Worm (Caenorhabditis elegans) whole organism, L2 larva: ENCODE measurements around the gene chil-18.

Experiments
- C34F6.9 ChIP-seq: fragments of 150-350 bp; optimal IDR thresholded peaks from 2 replicates; lab custom pipeline; 2014; ENCODE audit warnings: missing biosample characterization, missing genetic modification characterization
- F13H6.1 ChIP-seq: sonication (generic microtip); optimal IDR thresholded peaks from 2 replicates; lab custom pipeline; 2016; ENCODE audit warnings: missing genetic modification characterization, missing compliant biosample characterization
- R02D3.7 ChIP-seq: fragments of 150-350 bp; optimal IDR thresholded peaks from 2 replicates; lab custom pipeline; 2014; ENCODE audit warnings: missing biosample characterization, missing genetic modification characterization
- Y55F3AM.14 ChIP-seq: fragments of 200-800 bp; sonication (Bioruptor generic); optimal IDR thresholded peaks from 2 replicates; lab custom pipeline; 2018; ENCODE audit warnings: mild to moderate bottlenecking, missing genetic modification characterization, missing compliant biosample characterization
- ZK546.5 ChIP-seq: sonication (generic microtip); optimal IDR thresholded peaks from 2 replicates; lab custom pipeline; 2017; ENCODE audit warnings: missing biosample characterization, missing genetic modification characterization
- aly-2 ChIP-seq: fragments of 150-350 bp; optimal IDR thresholded peaks from 2 replicates; lab custom pipeline; 2014; ENCODE audit warnings: missing biosample characterization, missing genetic modification characterization
- blmp-1 ChIP-seq: sonication (generic microtip); optimal IDR thresholded peaks from 2 replicates; lab custom pipeline; 2017; ENCODE audit warnings: missing genetic modification characterization, mild to moderate bottlenecking, missing compliant biosample characterization, antibody characterized with exemption, moderate library complexity; ENCODE audit not compliant: insufficient read depth
- ceh-82 ChIP-seq: fragments of 150-350 bp; optimal IDR thresholded peaks from 2 replicates; lab custom pipeline; 2014; ENCODE audit warnings: missing biosample characterization, missing genetic modification characterization
- crh-2 ChIP-seq: sonication (generic microtip); optimal IDR thresholded peaks from 2 replicates; lab custom pipeline; 2017; ENCODE audit warnings: missing biosample characterization, missing genetic modification characterization
- dmd-4 ChIP-seq: sonication (generic microtip); optimal IDR thresholded peaks from 2 replicates; lab custom pipeline; 2017; ENCODE audit warnings: missing biosample characterization, missing genetic modification characterization
- egl-27 ChIP-seq: sonication (generic microtip); optimal IDR thresholded peaks from 3 replicates; lab custom pipeline; 2017; ENCODE audit warnings: missing biosample characterization, missing genetic modification reagents, missing genetic modification characterization
- elt-3 ChIP-seq: sonication (generic microtip); optimal IDR thresholded peaks from 2 replicates; lab custom pipeline; 2017; ENCODE audit warnings: missing biosample characterization, missing genetic modification characterization
- fos-1 ChIP-seq: fragments of 150-350 bp; optimal IDR thresholded peaks from 2 replicates; lab custom pipeline; 2014; ENCODE audit warnings: missing biosample characterization, missing genetic modification characterization
- gmeb-1 ChIP-seq: fragments of 150-350 bp; optimal IDR thresholded peaks from 2 replicates; lab custom pipeline; 2014; ENCODE audit warnings: missing biosample characterization, missing genetic modification characterization
- lin-11 ChIP-seq: fragments of 150-350 bp; sonication (generic microtip); optimal IDR thresholded peaks from 2 replicates; lab custom pipeline; 2014; ENCODE audit warnings: missing biosample characterization, missing genetic modification characterization, inconsistent platforms, mixed read lengths
- lsy-2 ChIP-seq, 2 experiments: fragments of 150-350 bp in 1 of 2; sonication (generic microtip) in 1 of 2; optimal IDR thresholded peaks; 2 replicates each; lab custom pipeline; 2014 to 2017; ENCODE audit warnings: missing biosample characterization in 2 of 2, missing genetic modification characterization in 2 of 2
- mab-5 ChIP-seq: fragments of 150-350 bp; optimal IDR thresholded peaks from 2 replicates; lab custom pipeline; 2014; ENCODE audit warnings: missing biosample characterization, missing genetic modification characterization
- mdl-1 ChIP-seq, 2 experiments: fragments of 150-350 bp in 1 of 2; sonication (generic microtip) in 1 of 2; optimal IDR thresholded peaks; 2 replicates each; lab custom pipeline; 2017; ENCODE audit warnings: missing biosample characterization in 2 of 2, missing genetic modification characterization in 2 of 2
- nhr-10 ChIP-seq: sonication (generic microtip); optimal IDR thresholded peaks from 2 replicates; lab custom pipeline; 2017; ENCODE audit warnings: missing biosample characterization, missing genetic modification characterization
- nhr-11 ChIP-seq: fragments of 150-350 bp; optimal IDR thresholded peaks from 2 replicates; lab custom pipeline; 2014; ENCODE audit warnings: missing biosample characterization, missing genetic modification characterization
- nhr-12 ChIP-seq: fragments of 150-350 bp; optimal IDR thresholded peaks from 2 replicates; lab custom pipeline; 2014; ENCODE audit warnings: missing biosample characterization, missing genetic modification characterization
- nhr-129 ChIP-seq: fragments of 150-350 bp; optimal IDR thresholded peaks from 2 replicates; lab custom pipeline; 2014; ENCODE audit warnings: missing biosample characterization, missing genetic modification characterization
- nhr-21 ChIP-seq: fragments of 150-350 bp; optimal IDR thresholded peaks from 2 replicates; lab custom pipeline; 2014; ENCODE audit warnings: missing biosample characterization, missing genetic modification characterization
- nhr-23 ChIP-seq: fragments of 150-350 bp; optimal IDR thresholded peaks from 2 replicates; lab custom pipeline; 2014; ENCODE audit warnings: missing biosample characterization, missing genetic modification reagents, missing genetic modification characterization
- nhr-237 ChIP-seq: fragments of 150-350 bp; optimal IDR thresholded peaks from 2 replicates; lab custom pipeline; 2014; ENCODE audit warnings: missing biosample characterization, missing genetic modification characterization
- nhr-25 ChIP-seq: fragments of 150-350 bp; sonication (generic microtip); optimal IDR thresholded peaks from 3 replicates; lab custom pipeline; 2014; ENCODE audit warnings: missing biosample characterization, missing genetic modification characterization
- nhr-77 ChIP-seq: fragments of 150-350 bp; optimal IDR thresholded peaks from 2 replicates; lab custom pipeline; 2014; ENCODE audit warnings: missing biosample characterization, missing genetic modification characterization
- sma-3 ChIP-seq: sonication (generic microtip); optimal IDR thresholded peaks from 2 replicates; lab custom pipeline; 2016; ENCODE audit warnings: missing genetic modification reagents, missing genetic modification characterization, missing compliant biosample characterization
- sma-9 ChIP-seq, 2 experiments: fragments of 150-350 bp in 1 of 2; sonication (generic microtip) in 1 of 2; optimal IDR thresholded peaks; 2 replicates each; lab custom pipeline; 2014 to 2016; ENCODE audit warnings: missing genetic modification characterization in 2 of 2, mild to moderate bottlenecking in 1 of 2, missing biosample characterization in 1 of 2, missing compliant biosample characterization in 1 of 2, missing genetic modification reagents in 1 of 2, moderate library complexity in 1 of 2
- snpc-4 ChIP-seq: fragments of 150-350 bp; optimal IDR thresholded peaks from 2 replicates; lab custom pipeline; 2014; ENCODE audit warnings: missing biosample characterization, missing genetic modification characterization
- unc-39 ChIP-seq: fragments of 150-350 bp; optimal IDR thresholded peaks from 2 replicates; lab custom pipeline; 2014; ENCODE audit warnings: missing biosample characterization, missing genetic modification characterization
- unc-55 ChIP-seq: fragments of 150-350 bp; sonication (generic microtip); optimal IDR thresholded peaks from 3 replicates; lab custom pipeline; 2014; ENCODE audit warnings: missing biosample characterization, missing genetic modification reagents, missing genetic modification characterization
- zag-1 ChIP-seq: fragments of 150-350 bp; optimal IDR thresholded peaks from 2 replicates; lab custom pipeline; 2014; ENCODE audit warnings: missing biosample characterization, missing genetic modification characterization
- ztf-1 ChIP-seq: fragments of 200-800 bp; sonication (Bioruptor generic); conservative IDR thresholded peaks from 2 replicates; pipeline ENCODE4 v1.3.6; 2022; ENCODE audit warnings: missing genetic modification characterization, missing compliant biosample characterization
- ztf-11 ChIP-seq: sonication (generic microtip); optimal IDR thresholded peaks from 2 replicates; lab custom pipeline; 2017; ENCODE audit warnings: missing biosample characterization, missing genetic modification characterization
- ztf-4 ChIP-seq: fragments of 150-350 bp; optimal IDR thresholded peaks from 2 replicates; lab custom pipeline; 2014; ENCODE audit warnings: missing biosample characterization, missing genetic modification characterization

The chil-18 gene

ce11 chrII:9487337-9487950 lies 39.4 kb downstream of the chil-18 start, which contains the start of gene T19H5.4:
Gene T19H5.4 (minus strand): TSS chrII:9487387.
- TF ChIP-seq crh-2 (tag; lab: Kevin White, UChicago) (no peak), sma-3 (GFP tag; lab: Kevin White, UChicago) (peak; percentile 61), nhr-129 (tag; lab: Kevin White, UChicago) (peak; percentile 18), ztf-4 (tag; lab: Kevin White, UChicago) (peak; percentile 24), ztf-1 (GFP tag; lab: Robert Waterston, UW) (no peak), C34F6.9 (peak; percentile 2), lsy-2 (tag; optimal IDR thresholded peaks at IDR 0.05; lab: Kevin White, UChicago) (peak in 1 of 2 experiments; percentile 30), F13H6.1 (tag; lab: Kevin White, UChicago) (peak; percentile 54), Y55F3AM.14 (GFP tag; lab: Kevin White, UChicago) (peak; percentile 6), blmp-1 (tag; lab: Kevin White, UChicago) (peak; percentile 53), fos-1 (tag; lab: Kevin White, UChicago) (peak; percentile 64), ZK546.5 (tag; lab: Kevin White, UChicago) (no peak), mdl-1 (tag; optimal IDR thresholded peaks at IDR 0.05; lab: Kevin White, UChicago) (peak; percentile 56 to 59), lin-11 (tag; lab: Kevin White, UChicago) (peak; percentile 29), sma-9 (GFP tag; optimal IDR thresholded peaks at IDR 0.05; lab: Kevin White, UChicago) (peak; percentile 93), sma-9 (tag; optimal IDR thresholded peaks at IDR 0.05; lab: Kevin White, UChicago) (no peak), egl-27 (peak; percentile 65), nhr-21 (tag; lab: Kevin White, UChicago) (peak; percentile 64), unc-55 (GFP tag; lab: Kevin White, UChicago) (no peak), nhr-25 (tag; lab: Kevin White, UChicago) (peak; percentile 57), gmeb-1 (tag; lab: Kevin White, UChicago) (peak; percentile 42), nhr-11 (tag; lab: Kevin White, UChicago) (no peak)

ce11 chrII:9489922-9490321 lies 41.9 kb downstream of the chil-18 start:
- no peak for TF ChIP-seq unc-39 (tag; lab: Kevin White, UChicago)
- TF ChIP-seq dmd-4 (tag; lab: Kevin White, UChicago) = no peak
- TF ChIP-seq ztf-11 (tag; lab: Kevin White, UChicago) = no peak
- TF ChIP-seq sma-9 (GFP tag; optimal IDR thresholded peaks at IDR 0.05; lab: Kevin White, UChicago) = no peak
- TF ChIP-seq sma-9 (tag; optimal IDR thresholded peaks at IDR 0.05; lab: Kevin White, UChicago) = no peak
- no peak for TF ChIP-seq gmeb-1 (tag; lab: Kevin White, UChicago)
- TF ChIP-seq ztf-1 (GFP tag; lab: Robert Waterston, UW) = no peak
- no peak for TF ChIP-seq snpc-4
- no peak for TF ChIP-seq nhr-10 (tag; lab: Kevin White, UChicago)
- TF ChIP-seq nhr-237 = no peak
- TF ChIP-seq aly-2 (tag; lab: Kevin White, UChicago) = no peak
- TF ChIP-seq ceh-82 (tag; lab: Kevin White, UChicago) = no peak
- TF ChIP-seq C34F6.9 = no peak
- no peak for TF ChIP-seq nhr-23 (tag; lab: Kevin White, UChicago)
- no peak for TF ChIP-seq zag-1 (tag; lab: Kevin White, UChicago)
- TF ChIP-seq mab-5 (tag; lab: Kevin White, UChicago) = no peak
- no peak for TF ChIP-seq R02D3.7 (tag; lab: Kevin White, UChicago)
- TF ChIP-seq elt-3 = no peak
- no peak for TF ChIP-seq nhr-12
- no peak for TF ChIP-seq nhr-21 (tag; lab: Kevin White, UChicago)
- TF ChIP-seq nhr-129 (tag; lab: Kevin White, UChicago) = no peak

ce11 chrII:9490589-9490988 lies 42.5 kb downstream of the chil-18 start:
- peak in 1 of 2 experiments; percentile 14 for TF ChIP-seq lsy-2 (tag; optimal IDR thresholded peaks at IDR 0.05; lab: Kevin White, UChicago)
- TF ChIP-seq nhr-77 (tag; lab: Kevin White, UChicago) = no peak
- peak; percentile 8 for TF ChIP-seq nhr-25 (tag; lab: Kevin White, UChicago)
- TF ChIP-seq F13H6.1 (tag; lab: Kevin White, UChicago) = no peak
- TF ChIP-seq sma-9 (GFP tag; optimal IDR thresholded peaks at IDR 0.05; lab: Kevin White, UChicago) = peak; percentile 55
- TF ChIP-seq sma-9 (tag; optimal IDR thresholded peaks at IDR 0.05; lab: Kevin White, UChicago) = no peak
